Fruit fly (Drosophila melanogaster) whole organism, embryonic: ENCODE data around the gene nolo.

Experiments
- Bteb2 ChIP-seq: fragments of 200-800 bp; sonication (Bioruptor generic); optimal IDR thresholded peaks from 2 replicates; lab custom pipeline; 2016; ENCODE audit warnings: missing biosample characterization, missing genetic modification characterization
- CG10267 ChIP-seq: fragments of 200-800 bp; sonication (Bioruptor generic); optimal IDR thresholded peaks from 2 replicates; lab custom pipeline; 2018; ENCODE audit warnings: missing biosample characterization, mild to moderate bottlenecking, missing genetic modification characterization, moderate library complexity
- CG10543 ChIP-seq: fragments of 200-800 bp; sonication (Bioruptor generic); optimal IDR thresholded peaks from 3 replicates; lab custom pipeline; 2017; ENCODE audit warnings: missing biosample characterization, mild to moderate bottlenecking, missing genetic modification characterization, moderate library complexity
- CG10959 ChIP-seq: fragments of 200-800 bp; sonication (Bioruptor generic); IDR thresholded peaks from 2 replicates; pipeline ENCODE4 v1.3.6; 2022; ENCODE audit warnings: missing biosample characterization, missing genetic modification characterization
- CG11456 ChIP-seq: fragments of 200-800 bp; sonication (Bioruptor generic); IDR thresholded peaks from 3 replicates; pipeline ENCODE4 v1.3.6; 2022; ENCODE audit warnings: missing biosample characterization, missing genetic modification characterization
- CG12071 ChIP-seq: fragments of 200-800 bp; sonication (Bioruptor generic); optimal IDR thresholded peaks from 3 replicates; lab custom pipeline; 2018; ENCODE audit warnings: missing biosample characterization, mild to moderate bottlenecking, missing genetic modification characterization
- CG17361 ChIP-seq: fragments of 200-800 bp; sonication (Bioruptor generic); IDR thresholded peaks from 3 replicates; pipeline ENCODE4 v1.3.6; 2022; ENCODE audit warnings: missing biosample characterization, missing genetic modification characterization
- CG18476 ChIP-seq: fragments of 200-800 bp; sonication (Bioruptor generic); optimal IDR thresholded peaks from 2 replicates; lab custom pipeline; 2016; ENCODE audit warnings: missing biosample characterization, mild to moderate bottlenecking, missing genetic modification characterization
- CG18599 ChIP-seq: fragments of 200-800 bp; sonication (Bioruptor generic); optimal IDR thresholded peaks from 3 replicates; lab custom pipeline; 2017; ENCODE audit warnings: missing biosample characterization, missing genetic modification characterization, mild to moderate bottlenecking, moderate library complexity, missing genetic modification reagents
- CG2202 ChIP-seq: fragments of 200-800 bp; sonication (Bioruptor generic); optimal IDR thresholded peaks from 2 replicates; lab custom pipeline; 2018; ENCODE audit warnings: missing biosample characterization, mild to moderate bottlenecking, missing genetic modification characterization
- CG32772 ChIP-seq: fragments of 200-800 bp; sonication (Bioruptor generic); IDR thresholded peaks from 2 replicates; pipeline ENCODE4 v1.3.6; 2022; ENCODE audit warnings: missing biosample characterization, missing genetic modification characterization
- CG42726 ChIP-seq: fragments of 200-800 bp; sonication (Bioruptor generic); IDR thresholded peaks from 2 replicates; pipeline ENCODE4 v1.3.6; 2022; ENCODE audit warnings: missing biosample characterization, missing genetic modification characterization; ENCODE audit not compliant: partially characterized antibody
- CG4328 ChIP-seq: fragments of 200-800 bp; sonication (Bioruptor generic); optimal IDR thresholded peaks from 3 replicates; lab custom pipeline; 2017; ENCODE audit warnings: missing biosample characterization, missing genetic modification reagents, missing genetic modification characterization
- CG7987 ChIP-seq: fragments of 200-800 bp; sonication (Bioruptor generic); optimal IDR thresholded peaks from 2 replicates; lab custom pipeline; 2018; ENCODE audit warnings: missing biosample characterization, mild to moderate bottlenecking, missing genetic modification characterization, moderate library complexity
- CG8765 ChIP-seq: fragments of 200-800 bp; sonication (Bioruptor generic); IDR thresholded peaks from 2 replicates; pipeline ENCODE4 v1.3.6; 2022; ENCODE audit warnings: missing biosample characterization, missing genetic modification characterization
- CG9817 ChIP-seq: fragments of 200-800 bp; sonication (Bioruptor generic); optimal IDR thresholded peaks from 2 replicates; lab custom pipeline; 2018; ENCODE audit warnings: missing biosample characterization, mild to moderate bottlenecking, missing genetic modification characterization, moderate library complexity
- Camta ChIP-seq: fragments of 200-800 bp; sonication (Bioruptor generic); optimal IDR thresholded peaks from 2 replicates; lab custom pipeline; 2016; ENCODE audit warnings: missing biosample characterization, missing genetic modification characterization
- CoRest ChIP-seq: fragments of 200-800 bp; sonication (Bioruptor generic); optimal IDR thresholded peaks from 3 replicates; lab custom pipeline; 2018; ENCODE audit warnings: missing biosample characterization, mild to moderate bottlenecking, missing genetic modification characterization, moderate library complexity
- Dek ChIP-seq: fragments of 200-800 bp; sonication (Bioruptor generic); optimal IDR thresholded peaks from 3 replicates; lab custom pipeline; 2019; ENCODE audit warnings: missing biosample characterization, mild to moderate bottlenecking, missing genetic modification characterization, moderate library complexity
- E2f2 ChIP-seq: fragments of 200-800 bp; sonication (Bioruptor generic); IDR thresholded peaks from 2 replicates; pipeline ENCODE4 v1.3.6; 2022; ENCODE audit warnings: missing biosample characterization, missing genetic modification characterization
- Fer1 ChIP-seq: fragments of 200-800 bp; sonication (Bioruptor generic); optimal IDR thresholded peaks from 2 replicates; lab custom pipeline; 2017; ENCODE audit warnings: missing biosample characterization, mild to moderate bottlenecking, missing genetic modification characterization
- Max ChIP-seq: fragments of 200-800 bp; sonication (Bioruptor generic); optimal IDR thresholded peaks from 2 replicates; lab custom pipeline; 2016; ENCODE audit warnings: missing biosample characterization, mild to moderate bottlenecking, missing genetic modification characterization
- Trl ChIP-seq, 3 experiments: fragments of >200 bp in 2 of 3; fragments of 200-800 bp in 1 of 3; sonication (Bioruptor generic) in 1 of 3; optimal IDR thresholded peaks; 2 replicates in 1 of 3; 3 replicates in 2 of 3; lab custom pipeline; 2016 to 2017; ENCODE audit warnings: missing biosample characterization in 1 of 3, missing genetic modification characterization in 1 of 3
- Vsx1 ChIP-seq: fragments of 200-800 bp; sonication (Bioruptor generic); optimal IDR thresholded peaks from 2 replicates; lab custom pipeline; 2017; ENCODE audit warnings: missing biosample characterization, mild to moderate bottlenecking, missing genetic modification characterization, missing genetic modification reagents
- ato ChIP-seq: fragments of 200-800 bp; sonication (Bioruptor generic); IDR thresholded peaks from 2 replicates; pipeline ENCODE4 v1.3.6; 2022; ENCODE audit warnings: missing biosample characterization, missing genetic modification characterization; ENCODE audit not compliant: partially characterized antibody
- cato ChIP-seq: fragments of 200-800 bp; sonication (Bioruptor generic); optimal IDR thresholded peaks from 2 replicates; lab custom pipeline; 2016; ENCODE audit warnings: missing biosample characterization, missing genetic modification characterization, borderline replicate concordance
- dati ChIP-seq: fragments of 200-800 bp; sonication (Bioruptor generic); IDR thresholded peaks from 2 replicates; pipeline ENCODE4 v1.3.6; 2022; ENCODE audit warnings: missing biosample characterization, missing genetic modification characterization
- dm ChIP-seq: fragments of 200-800 bp; sonication (Bioruptor generic); optimal IDR thresholded peaks from 3 replicates; lab custom pipeline; 2016; ENCODE audit warnings: missing biosample characterization, missing genetic modification characterization
- gcm2 ChIP-seq: fragments of 200-800 bp; sonication (Bioruptor generic); optimal IDR thresholded peaks from 2 replicates; lab custom pipeline; 2016; ENCODE audit warnings: missing biosample characterization, missing genetic modification characterization
- gsb ChIP-seq: fragments of 200-800 bp; sonication (Bioruptor generic); IDR thresholded peaks from 2 replicates; pipeline ENCODE4 v1.3.6; 2022; ENCODE audit warnings: missing biosample characterization, missing genetic modification characterization
- jing ChIP-seq: fragments of 200-800 bp; sonication (Bioruptor generic); optimal IDR thresholded peaks from 2 replicates; lab custom pipeline; 2018; ENCODE audit warnings: missing biosample characterization, mild to moderate bottlenecking, missing genetic modification characterization
- mirr ChIP-seq: fragments of 200-800 bp; sonication (Bioruptor generic); optimal IDR thresholded peaks from 3 replicates; lab custom pipeline; 2018; ENCODE audit warnings: missing biosample characterization, mild to moderate bottlenecking, missing genetic modification characterization
- nom ChIP-seq: fragments of 200-800 bp; sonication (Bioruptor generic); optimal IDR thresholded peaks from 2 replicates; lab custom pipeline; 2017; ENCODE audit warnings: missing biosample characterization, missing genetic modification characterization, mild to moderate bottlenecking, moderate library complexity, missing genetic modification reagents
- pnt ChIP-seq: fragments of 200-800 bp; sonication (Bioruptor generic); optimal IDR thresholded peaks from 3 replicates; lab custom pipeline; 2016; ENCODE audit warnings: missing biosample characterization, missing genetic modification characterization
- run ChIP-seq: fragments of 200-800 bp; sonication (Bioruptor generic); optimal IDR thresholded peaks from 3 replicates; lab custom pipeline; 2018; ENCODE audit warnings: missing biosample characterization, mild to moderate bottlenecking, missing genetic modification characterization
- sc ChIP-seq, 3 experiments: fragments of >200 bp in 2 of 3; fragments of 200-800 bp in 1 of 3; sonication (Bioruptor generic) in 1 of 3; optimal IDR thresholded peaks; 2 replicates in 2 of 3; 3 replicates in 1 of 3; lab custom pipeline; 2017; ENCODE audit warnings: mild to moderate bottlenecking in 1 of 3, missing biosample characterization in 1 of 3, missing genetic modification characterization in 1 of 3, missing genetic modification reagents in 1 of 3
- seq ChIP-seq: fragments of 200-800 bp; sonication (Bioruptor generic); IDR thresholded peaks from 2 replicates; pipeline ENCODE4 v1.3.6; 2022; ENCODE audit warnings: missing biosample characterization, missing genetic modification characterization
- sim ChIP-seq: fragments of 200-800 bp; sonication (Bioruptor generic); IDR thresholded peaks from 2 replicates; pipeline ENCODE4 v1.3.6; 2022; ENCODE audit warnings: missing biosample characterization, missing genetic modification characterization
- tio ChIP-seq: fragments of 200-800 bp; sonication (Bioruptor generic); optimal IDR thresholded peaks from 2 replicates; lab custom pipeline; 2017; ENCODE audit warnings: missing biosample characterization, missing genetic modification characterization, inconsistent platforms
- twi ChIP-seq: fragments of 200-800 bp; optimal IDR thresholded peaks from 2 replicates; lab custom pipeline; 2019; ENCODE audit warnings: missing biosample characterization, mild to moderate bottlenecking, missing genetic modification characterization, moderate library complexity

nolo gene

dm6 chr2L:21683053-21683767, 696 bp upstream of the nolo start (continued):
- TF ChIP-seq CG2202 (tag; lab: Kevin White, UChicago) (no peak), dm (GFP tag; lab: Kevin White, UChicago) (peak; percentile 14), ato (GFP tag; lab: Robert Waterston, UW) (no peak), CG42726 (GFP tag; lab: Robert Waterston, UW) (no peak), seq (GFP tag; lab: Robert Waterston, UW) (no peak), CG18599 (GFP tag; lab: Kevin White, UChicago) (no peak), run (tag; lab: Kevin White, UChicago) (no peak), CG4328 (no peak), cato (no peak), CG11456 (no peak), dati (GFP tag; lab: Robert Waterston, UW) (no peak), jing (GFP tag; lab: Kevin White, UChicago) (no peak), sim (no peak), sc (optimal IDR thresholded peaks at IDR 0.05; lab: Kevin White, UChicago) (no peak), sc (GFP tag; optimal IDR thresholded peaks at IDR 0.05; lab: Kevin White, UChicago) (no peak), CoRest (tag; lab: Kevin White, UChicago) (peak; percentile 4), CG10959 (GFP tag; lab: Robert Waterston, UW) (no peak), E2f2 (GFP tag; lab: Robert Waterston, UW) (peak; percentile 13; the same call in 1 of the 2 replicates), gcm2 (GFP tag; lab: Kevin White, UChicago) (no peak), gsb (GFP tag; lab: Robert Waterston, UW) (no peak), Fer1 (GFP tag; lab: Kevin White, UChicago) (no peak), CG10267 (no peak), pnt (no peak), CG9817 (tag; lab: Kevin White, UChicago) (no peak), mirr (no peak)

- TF ChIP-seq tio (no peak), Trl (optimal IDR thresholded peaks at IDR 0.05; lab: Kevin White, UChicago) (no peak), Trl (GFP tag; optimal IDR thresholded peaks at IDR 0.05; lab: Kevin White, UChicago) (no peak), nom (GFP tag; lab: Kevin White, UChicago) (no peak)
Measured at dm6 chr2L:21689368-21689767, 5.5 kb downstream of the nolo start.

dm6 chr2L:21726097-21726496, 42.2 kb downstream of the nolo start:
- no peak for TF ChIP-seq CG18476
- TF ChIP-seq Camta (GFP tag; lab: Kevin White, UChicago), result no peak
- TF ChIP-seq CG10267, result no peak
- no peak for TF ChIP-seq Vsx1 (GFP tag; lab: Kevin White, UChicago)
- no peak for TF ChIP-seq CG32772
- TF ChIP-seq CG12071 (GFP tag; lab: Kevin White, UChicago), result no peak
- TF ChIP-seq Max (GFP tag; lab: Kevin White, UChicago), result no peak
- TF ChIP-seq, all 482 proteins: peak for 0

dm6 chr2L:21748949-21749348, 65.0 kb downstream of the nolo start:
- TF ChIP-seq Bteb2 (GFP tag; lab: Kevin White, UChicago) (no peak), CG17361 (GFP tag; lab: Robert Waterston, UW) (no peak), CG8765 (GFP tag; lab: Robert Waterston, UW) (no peak), twi (tag; lab: Kevin White, UChicago) (peak; percentile 93), CG10543 (GFP tag; lab: Kevin White, UChicago) (no peak), CG7987 (GFP tag; lab: Kevin White, UChicago) (no peak), Dek (tag; lab: Kevin White, UChicago) (no peak)
